Fruit fly (Drosophila melanogaster) whole organism, prepupa: ENCODE results near the gene Lztr1.

ENCODE experiments used
- CG1621 ChIP-seq: fragments of 200-800 bp; sonication (Bioruptor generic); optimal IDR thresholded peaks from 3 replicates; lab custom pipeline; 2018; ENCODE audit warnings: missing biosample characterization, mild to moderate bottlenecking, missing genetic modification characterization
- CG16779 ChIP-seq: fragments of 200-800 bp; sonication (Bioruptor generic); optimal IDR thresholded peaks from 3 replicates; lab custom pipeline; 2017; ENCODE audit warnings: missing biosample characterization, mild to moderate bottlenecking, missing genetic modification characterization
- CG32006 ChIP-seq: fragments of 200-800 bp; sonication (Bioruptor generic); optimal IDR thresholded peaks from 3 replicates; lab custom pipeline; 2017; ENCODE audit warnings: missing biosample characterization, mild to moderate bottlenecking, missing genetic modification characterization
- CG6163 ChIP-seq: fragments of 200-800 bp; sonication (Bioruptor generic); IDR thresholded peaks from 3 replicates; pipeline ENCODE4 v1.3.6; 2022; ENCODE audit warnings: missing biosample characterization, missing genetic modification characterization
- CG7368 ChIP-seq: fragments of 200-800 bp; sonication (Bioruptor generic); optimal IDR thresholded peaks from 3 replicates; lab custom pipeline; 2016; ENCODE audit warnings: missing biosample characterization, missing genetic modification characterization
- CG8319 ChIP-seq: fragments of 200-800 bp; sonication (Bioruptor generic); optimal IDR thresholded peaks from 3 replicates; lab custom pipeline; 2016; ENCODE audit warnings: missing biosample characterization, missing genetic modification characterization
- Eip75B ChIP-seq: fragments of 200-800 bp; sonication (Bioruptor generic); optimal IDR thresholded peaks from 3 replicates; lab custom pipeline; 2016; ENCODE audit warnings: missing biosample characterization, missing genetic modification characterization
- Gug ChIP-seq: fragments of 200-800 bp; sonication (Bioruptor generic); IDR thresholded peaks from 2 replicates; pipeline ENCODE4 v1.3.6; 2022; ENCODE audit warnings: missing biosample characterization, missing genetic modification characterization
- Hr38 ChIP-seq: sonication (Bioruptor generic); optimal IDR thresholded peaks from 2 replicates; lab custom pipeline; 2016; ENCODE audit warnings: missing biosample characterization, missing genetic modification characterization
- Hr39 ChIP-seq: fragments of 200-800 bp; sonication (Bioruptor generic); optimal IDR thresholded peaks from 2 replicates; lab custom pipeline; 2016; ENCODE audit warnings: missing biosample characterization, missing genetic modification characterization
- Hr4 ChIP-seq: fragments of 200-800 bp; sonication (Bioruptor generic); optimal IDR thresholded peaks from 3 replicates; lab custom pipeline; 2016; ENCODE audit warnings: missing biosample characterization, missing genetic modification characterization
- Sox14 ChIP-seq: fragments of 200-800 bp; sonication (Bioruptor generic); optimal IDR thresholded peaks from 3 replicates; lab custom pipeline; 2016; ENCODE audit warnings: missing biosample characterization, missing genetic modification characterization
- Sox15 ChIP-seq: fragments of 200-800 bp; sonication (Bioruptor generic); optimal IDR thresholded peaks from 3 replicates; lab custom pipeline; 2016; ENCODE audit warnings: missing biosample characterization, missing genetic modification characterization
- dac ChIP-seq: fragments of 200-800 bp; sonication (Bioruptor generic); optimal IDR thresholded peaks from 2 replicates; lab custom pipeline; 2017; ENCODE audit warnings: missing biosample characterization, mild to moderate bottlenecking, missing genetic modification characterization

- no peak for TF ChIP-seq Hr4 (GFP tag; lab: Kevin White, UChicago)
- no peak for TF ChIP-seq Sox15
- TF ChIP-seq Eip75B (GFP tag; lab: Kevin White, UChicago): no peak
- no peak for TF ChIP-seq CG7368
- TF ChIP-seq CG32006 (GFP tag; lab: Kevin White, UChicago): no peak
- TF ChIP-seq dac: no peak
- no peak for TF ChIP-seq Hr39 (GFP tag; lab: Kevin White, UChicago)
- no peak for TF ChIP-seq CG6163 (GFP tag; lab: Robert Waterston, UW)
- TF ChIP-seq CG16779 (tag; lab: Kevin White, UChicago): no peak
- TF ChIP-seq Gug (GFP tag; lab: Robert Waterston, UW): no peak
- no peak for TF ChIP-seq Hr38 (GFP tag; lab: Kevin White, UChicago)
- TF ChIP-seq CG1621: no peak
- no peak for TF ChIP-seq Sox14 (GFP tag; lab: Kevin White, UChicago)
- TF ChIP-seq CG8319 (GFP tag; lab: Kevin White, UChicago): no peak
Observed at dm6 chrX:951800-952199, 24.4 kb upstream of the Lztr1 start, which contains the start of gene CG3690.
